Worm (Caenorhabditis elegans) whole organism, L1 larva: Measurements from ENCODE around the gene E02H4.4.
A peak's percentile ranks its signal among the peaks of the same experiment; 100 is the strongest.

Experiments used
- C16A3.4 ChIP-seq: fragments of 150-350 bp; optimal IDR thresholded peaks from 2 replicates; lab custom pipeline; 2014; ENCODE audit warnings: missing biosample characterization, missing genetic modification characterization
- F16B12.6 ChIP-seq: fragments of 150-350 bp; optimal IDR thresholded peaks from 2 replicates; lab custom pipeline; 2014; ENCODE audit warnings: missing biosample characterization, missing genetic modification characterization
- aha-1 ChIP-seq: fragments of 150-350 bp; optimal IDR thresholded peaks from 2 replicates; lab custom pipeline; 2014; ENCODE audit warnings: missing biosample characterization, missing genetic modification characterization
- blmp-1 ChIP-seq: fragments of 150-350 bp; optimal IDR thresholded peaks from 2 replicates; lab custom pipeline; 2014; ENCODE audit warnings: missing biosample characterization, missing genetic modification characterization
- ceh-63 ChIP-seq: fragments of 200-800 bp; sonication (Bioruptor generic); optimal IDR thresholded peaks from 2 replicates; lab custom pipeline; 2018; ENCODE audit warnings: mild to moderate bottlenecking, missing genetic modification characterization, missing compliant biosample characterization
- ceh-8 ChIP-seq: fragments of 200-800 bp; sonication (Bioruptor generic); optimal IDR thresholded peaks from 2 replicates; lab custom pipeline; 2018; ENCODE audit warnings: mild to moderate bottlenecking, missing genetic modification characterization, moderate library complexity, missing compliant biosample characterization
- ceh-82 ChIP-seq, 3 experiments: fragments of 150-350 bp in 1 of 3; sonication (generic microtip) in 2 of 3; optimal IDR thresholded peaks; 2 replicates each; lab custom pipeline; 2014 to 2017; ENCODE audit warnings: missing biosample characterization in 3 of 3, missing genetic modification characterization in 3 of 3
- ceh-88 ChIP-seq: fragments of 200-800 bp; sonication (Bioruptor generic); IDR thresholded peaks from 2 replicates; pipeline ENCODE4 v1.3.6; 2022; ENCODE audit warnings: missing genetic modification characterization, missing compliant biosample characterization
- ceh-90 ChIP-seq: sonication (generic microtip); optimal IDR thresholded peaks from 2 replicates; lab custom pipeline; 2016; ENCODE audit warnings: missing genetic modification characterization, missing compliant biosample characterization
- dsc-1 ChIP-seq: sonication (generic microtip); optimal IDR thresholded peaks from 2 replicates; lab custom pipeline; 2016; ENCODE audit warnings: mild to moderate bottlenecking, missing genetic modification characterization, missing compliant biosample characterization
- efl-3 ChIP-seq: fragments of 200-800 bp; sonication (Bioruptor generic); optimal IDR thresholded peaks from 2 replicates; lab custom pipeline; 2018; ENCODE audit warnings: mild to moderate bottlenecking, missing genetic modification characterization, missing compliant biosample characterization
- egl-27 ChIP-seq, 2 experiments: fragments of 150-350 bp in 1 of 2; sonication (generic microtip); optimal IDR thresholded peaks; 3 replicates each; lab custom pipeline; 2017 to 2018; ENCODE audit warnings: missing biosample characterization in 2 of 2, missing genetic modification characterization in 2 of 2, missing genetic modification reagents in 2 of 2
- elt-3 ChIP-seq, 6 experiments: fragments of 150-350 bp in 1 of 6; sonication (generic microtip); optimal IDR thresholded peaks; 2 replicates each; lab custom pipeline; 2017 to 2018; ENCODE audit warnings: missing biosample characterization in 6 of 6, missing genetic modification characterization in 6 of 6, inconsistent platforms in 1 of 6
- fkh-4 ChIP-seq: sonication (generic microtip); optimal IDR thresholded peaks from 2 replicates; lab custom pipeline; 2016; ENCODE audit warnings: missing compliant biosample characterization, missing genetic modification characterization, borderline replicate concordance
- hlh-17 ChIP-seq: fragments of 200-800 bp; sonication (Bioruptor generic); optimal IDR thresholded peaks from 2 replicates; lab custom pipeline; 2018; ENCODE audit warnings: missing genetic modification characterization, mild to moderate bottlenecking, missing compliant biosample characterization, moderate library complexity, borderline replicate concordance
- hlh-4 ChIP-seq: sonication (generic microtip); optimal IDR thresholded peaks from 2 replicates; lab custom pipeline; 2016; ENCODE audit warnings: mild to moderate bottlenecking, missing genetic modification characterization, missing compliant biosample characterization
- hpl-2 ChIP-seq: fragments of 150-350 bp; optimal IDR thresholded peaks from 2 replicates; lab custom pipeline; 2014; ENCODE audit warnings: missing biosample characterization, missing genetic modification reagents, missing genetic modification characterization
- irx-1 ChIP-seq: sonication (generic microtip); optimal IDR thresholded peaks from 2 replicates; lab custom pipeline; 2016; ENCODE audit warnings: missing genetic modification characterization, missing compliant biosample characterization
- lin-13 ChIP-seq: fragments of 150-350 bp; optimal IDR thresholded peaks from 2 replicates; lab custom pipeline; 2014; ENCODE audit warnings: missing biosample characterization, missing genetic modification reagents, missing genetic modification characterization
- lin-14 ChIP-seq: fragments of 200-800 bp; sonication (Bioruptor generic); optimal IDR thresholded peaks from 2 replicates; lab custom pipeline; 2018; ENCODE audit warnings: mild to moderate bottlenecking, missing genetic modification characterization, moderate library complexity, missing compliant biosample characterization
- lin-15B ChIP-seq: fragments of 150-350 bp; sonication (generic microtip); optimal IDR thresholded peaks from 3 replicates; lab custom pipeline; 2014; ENCODE audit warnings: missing biosample characterization, missing genetic modification characterization
- lin-39 ChIP-seq: fragments of 150-350 bp; optimal IDR thresholded peaks from 2 replicates; lab custom pipeline; 2014; ENCODE audit warnings: missing biosample characterization, missing genetic modification reagents, missing genetic modification characterization
- lsy-2 ChIP-seq, 2 experiments: fragments of 150-350 bp; optimal IDR thresholded peaks; 2 replicates each; lab custom pipeline; 2014; ENCODE audit warnings: missing biosample characterization in 2 of 2, missing genetic modification characterization in 2 of 2
- mab-9 ChIP-seq: fragments of 200-800 bp; sonication (Bioruptor generic); IDR thresholded peaks from 2 replicates; pipeline ENCODE4 v1.3.6; 2022; ENCODE audit warnings: missing genetic modification reagents, missing genetic modification characterization, missing compliant biosample characterization
- mep-1 ChIP-seq: fragments of 150-350 bp; optimal IDR thresholded peaks from 2 replicates; lab custom pipeline; 2014; ENCODE audit warnings: missing biosample characterization, missing genetic modification characterization
- nhr-12 ChIP-seq: sonication (generic microtip); optimal IDR thresholded peaks from 2 replicates; lab custom pipeline; 2017; ENCODE audit warnings: missing biosample characterization, missing genetic modification characterization
- nhr-19 ChIP-seq: fragments of 200-800 bp; sonication (Bioruptor generic); conservative IDR thresholded peaks from 2 replicates; pipeline ENCODE4 v1.3.6; 2022; ENCODE audit warnings: missing genetic modification characterization, missing compliant biosample characterization
- nhr-20 ChIP-seq: sonication (generic microtip); optimal IDR thresholded peaks from 2 replicates; lab custom pipeline; 2016; ENCODE audit warnings: mild to moderate bottlenecking, missing genetic modification characterization, missing compliant biosample characterization
- nhr-28 ChIP-seq: fragments of 150-350 bp; optimal IDR thresholded peaks from 2 replicates; lab custom pipeline; 2014; ENCODE audit warnings: missing biosample characterization, missing genetic modification characterization
- nhr-71 ChIP-seq: sonication (generic microtip); optimal IDR thresholded peaks from 2 replicates; lab custom pipeline; 2016; ENCODE audit warnings: mild to moderate bottlenecking, missing genetic modification characterization, moderate library complexity, missing compliant biosample characterization
- nhr-76 ChIP-seq: sonication (generic microtip); optimal IDR thresholded peaks from 2 replicates; lab custom pipeline; 2017; ENCODE audit warnings: missing biosample characterization, missing genetic modification characterization
- nhr-77 ChIP-seq: fragments of 150-350 bp; optimal IDR thresholded peaks from 2 replicates; lab custom pipeline; 2014; ENCODE audit warnings: missing biosample characterization, missing genetic modification characterization
- nhr-84 ChIP-seq: sonication (generic microtip); optimal IDR thresholded peaks from 2 replicates; lab custom pipeline; 2017; ENCODE audit warnings: missing biosample characterization, missing genetic modification characterization
- nhr-85 ChIP-seq: sonication (generic microtip); peaks from one replicate; lab custom pipeline; 2016; ENCODE audit warnings: missing genetic modification characterization, inconsistent platforms, missing compliant biosample characterization
- pag-3 ChIP-seq: sonication (generic microtip); optimal IDR thresholded peaks from 2 replicates; lab custom pipeline; 2017; ENCODE audit warnings: missing genetic modification characterization, mild to moderate bottlenecking, missing compliant biosample characterization, antibody characterized with exemption, borderline replicate concordance; ENCODE audit not compliant: insufficient read depth
- pqm-1 ChIP-seq: sonication (generic microtip); optimal IDR thresholded peaks from 3 replicates; lab custom pipeline; 2017; ENCODE audit warnings: missing biosample characterization, missing genetic modification characterization
- rnt-1 ChIP-seq: sonication (generic microtip); optimal IDR thresholded peaks from 2 replicates; lab custom pipeline; 2016; ENCODE audit warnings: mild to moderate bottlenecking, missing genetic modification characterization, moderate library complexity, missing compliant biosample characterization
- snpc-4 ChIP-seq: fragments of 150-350 bp; optimal IDR thresholded peaks from 2 replicates; lab custom pipeline; 2014; ENCODE audit warnings: missing biosample characterization, missing genetic modification characterization
- snu-23 ChIP-seq: sonication (generic microtip); optimal IDR thresholded peaks from 2 replicates; lab custom pipeline; 2016; ENCODE audit warnings: missing genetic modification characterization, missing compliant biosample characterization
- sup-37 ChIP-seq: fragments of 200-800 bp; sonication (Bioruptor generic); optimal IDR thresholded peaks from 2 replicates; lab custom pipeline; 2018; ENCODE audit warnings: mild to moderate bottlenecking, missing genetic modification characterization, missing compliant biosample characterization
- swsn-7 ChIP-seq: sonication (generic microtip); optimal IDR thresholded peaks from 2 replicates; lab custom pipeline; 2016; ENCODE audit warnings: missing genetic modification characterization, missing compliant biosample characterization
- tbx-2 ChIP-seq: sonication (generic microtip); optimal IDR thresholded peaks from 2 replicates; lab custom pipeline; 2016; ENCODE audit warnings: missing genetic modification characterization, missing compliant biosample characterization
- tlp-1 ChIP-seq: fragments of 150-350 bp; optimal IDR thresholded peaks from 2 replicates; lab custom pipeline; 2014; ENCODE audit warnings: missing biosample characterization, missing genetic modification characterization
- unc-130 ChIP-seq: fragments of 150-350 bp; optimal IDR thresholded peaks from 2 replicates; lab custom pipeline; 2017; ENCODE audit warnings: missing biosample characterization, missing genetic modification characterization, inconsistent platforms
- unc-30 ChIP-seq: sonication (generic microtip); optimal IDR thresholded peaks from 2 replicates; lab custom pipeline; 2017; ENCODE audit warnings: missing biosample characterization, missing genetic modification characterization
- unc-86 ChIP-seq: sonication (generic microtip); optimal IDR thresholded peaks from 2 replicates; lab custom pipeline; 2016; ENCODE audit warnings: missing genetic modification characterization, missing compliant biosample characterization
- unc-98 ChIP-seq: fragments of 200-800 bp; sonication (Bioruptor generic); IDR thresholded peaks from 2 replicates; pipeline ENCODE4 v1.3.6; 2022; ENCODE audit warnings: missing genetic modification characterization, missing compliant biosample characterization
- ztf-11 ChIP-seq, 2 experiments: sonication (generic microtip); optimal IDR thresholded peaks; 2 replicates each; lab custom pipeline; 2016 to 2017; ENCODE audit warnings: missing genetic modification characterization in 2 of 2, missing biosample characterization in 1 of 2, missing compliant biosample characterization in 1 of 2

E02H4.4 gene

DNA sequence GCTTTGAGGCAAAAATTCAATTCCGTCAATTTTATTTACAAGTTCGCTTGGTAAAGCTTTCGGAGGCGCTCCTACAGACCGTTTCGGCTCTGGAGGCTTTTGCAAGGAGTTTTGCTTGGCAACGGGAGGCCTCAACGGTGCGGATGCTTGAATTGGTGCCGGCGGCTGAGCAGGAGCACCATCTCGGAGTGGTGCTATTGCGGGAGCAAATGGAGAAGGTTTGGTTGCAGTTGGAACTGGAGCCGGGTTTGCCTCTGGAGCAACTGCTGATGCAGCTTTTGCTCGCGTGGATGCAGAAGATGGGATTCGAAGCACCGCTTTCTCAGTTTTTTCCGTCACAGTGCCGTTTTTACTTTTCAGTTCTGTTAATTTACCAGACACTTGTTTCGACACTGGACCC is 32.2 kb downstream of the E02H4.4 start:
- TF ChIP-seq rnt-1 (tag; lab: Kevin White, UChicago): no peak
- no peak for TF ChIP-seq nhr-77 (tag; lab: Kevin White, UChicago)
- TF ChIP-seq nhr-12: no peak

DNA sequence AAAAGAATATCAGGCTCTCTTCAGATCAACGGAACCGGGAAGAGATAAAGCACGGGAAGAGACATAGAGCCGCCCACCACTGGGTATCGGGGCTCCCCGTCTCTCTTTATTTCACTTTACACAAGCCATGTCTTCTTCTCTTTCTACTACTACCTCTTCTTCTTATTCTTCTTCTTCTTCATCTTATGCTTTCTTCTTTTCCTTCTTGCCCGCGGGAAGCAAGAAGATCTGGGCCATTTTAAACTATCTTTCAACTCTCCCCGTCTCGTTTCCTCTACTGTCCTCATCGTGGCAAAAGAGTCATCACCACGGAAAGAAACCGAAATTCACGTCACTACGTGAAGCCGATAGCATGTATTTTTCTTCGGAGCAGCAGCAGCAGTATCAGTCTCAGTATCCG is 34.9 kb downstream of the E02H4.4 start:
- TF ChIP-seq lin-14 (GFP tag; lab: Kevin White, UChicago): peak; percentile 64
- TF ChIP-seq pag-3 (tag; lab: Kevin White, UChicago): peak; percentile 55
- TF ChIP-seq lin-13 (GFP tag; lab: Kevin White, UChicago): no peak
- TF ChIP-seq tbx-2: no peak
- no peak for TF ChIP-seq nhr-19 (GFP tag; lab: Robert Waterston, UW)
- no peak for TF ChIP-seq nhr-28 (tag; lab: Kevin White, UChicago)
- TF ChIP-seq hlh-17 (GFP tag; lab: Kevin White, UChicago): no peak
- TF ChIP-seq unc-130: no peak
- TF ChIP-seq ceh-90 (tag; lab: Kevin White, UChicago): no peak
- TF ChIP-seq ceh-88 (GFP tag; lab: Robert Waterston, UW): no peak
- TF ChIP-seq snu-23 (GFP tag; lab: Kevin White, UChicago): peak; percentile 43
- peak; percentile 24 for TF ChIP-seq nhr-20
- no peak for TF ChIP-seq fkh-4
- peak; percentile 71 for TF ChIP-seq nhr-71 (tag; lab: Kevin White, UChicago)
- TF ChIP-seq unc-98: no peak
- TF ChIP-seq snpc-4 (tag; lab: Kevin White, UChicago): no peak
- peak in 1 of 2 experiments; percentile 14 for TF ChIP-seq lsy-2 (tag; optimal IDR thresholded peaks at IDR 0.05; lab: Kevin White, UChicago)
- TF ChIP-seq sup-37 (GFP tag; lab: Kevin White, UChicago): no peak
- peak; percentile 1 for TF ChIP-seq swsn-7 (tag; lab: Kevin White, UChicago)
- peak; percentile 36 for TF ChIP-seq rnt-1 (tag; lab: Kevin White, UChicago)
- no peak for TF ChIP-seq hpl-2 (GFP tag; lab: Kevin White, UChicago)
- TF ChIP-seq dsc-1 (tag; lab: Kevin White, UChicago): peak; percentile 39

ce11 chrX:14296559-14296958 is 38.8 kb downstream of the E02H4.4 start, which contains the start of gene madd-3:
TSS of gene madd-3 (minus strand) at chrX:14296659.
- TF ChIP-seq irx-1 (tag; lab: Kevin White, UChicago) (no peak), mab-9 (GFP tag; lab: Robert Waterston, UW) (no peak), sup-37 (GFP tag; lab: Kevin White, UChicago) (no peak), lin-15B (tag; lab: Kevin White, UChicago) (no peak), tbx-2 (no peak), elt-3 (tag; optimal IDR thresholded peaks at IDR 0.05; lab: Kevin White, UChicago) (no peak), nhr-84 (tag; lab: Kevin White, UChicago) (no peak), efl-3 (no peak), hlh-4 (tag; lab: Kevin White, UChicago) (no peak), ceh-8 (GFP tag; lab: Kevin White, UChicago) (no peak), tlp-1 (tag; lab: Kevin White, UChicago) (no peak), lin-39 (tag; lab: Kevin White, UChicago) (no peak), nhr-77 (tag; lab: Kevin White, UChicago) (no peak)

ce11 chrX:14297209-14297608 is 39.4 kb downstream of the E02H4.4 start:
- no peak for TF ChIP-seq blmp-1 (tag; lab: Kevin White, UChicago)
- TF ChIP-seq C16A3.4 (tag; lab: Kevin White, UChicago): peak; percentile 74
- TF ChIP-seq egl-27 (tag; optimal IDR thresholded peaks at IDR 0.05; lab: Kevin White, UChicago): no peak
- no peak for TF ChIP-seq ceh-90 (tag; lab: Kevin White, UChicago)
- peak; percentile 75 for TF ChIP-seq nhr-19 (GFP tag; lab: Robert Waterston, UW)
- TF ChIP-seq ceh-63 (GFP tag; lab: Kevin White, UChicago): no peak
- no peak for TF ChIP-seq hlh-4 (tag; lab: Kevin White, UChicago)
- no peak for TF ChIP-seq lin-39 (tag; lab: Kevin White, UChicago)
- no peak for TF ChIP-seq ceh-88 (GFP tag; lab: Robert Waterston, UW)
- no peak for TF ChIP-seq nhr-76 (tag; lab: Kevin White, UChicago)
- TF ChIP-seq aha-1 (tag; lab: Kevin White, UChicago): no peak
- no peak for TF ChIP-seq pqm-1 (tag; lab: Kevin White, UChicago)
- peak; percentile 38 for TF ChIP-seq F16B12.6
- no peak for TF ChIP-seq unc-30
- peak in 1 of 2 experiments; percentile 59 for TF ChIP-seq ztf-11 (tag; optimal IDR thresholded peaks at IDR 0.05; lab: Kevin White, UChicago)
- TF ChIP-seq efl-3: no peak
- TF ChIP-seq nhr-85: peak; percentile 69
- peak; percentile 13; the same call in 1 of the 2 replicates for TF ChIP-seq unc-98
- peak; percentile 49 for TF ChIP-seq unc-86
- peak; percentile 77 for TF ChIP-seq mep-1 (tag; lab: Kevin White, UChicago)
- peak; percentile 63 to 72 (median 65) for TF ChIP-seq ceh-82 (tag; optimal IDR thresholded peaks at IDR 0.05; lab: Kevin White, UChicago)
